Fruit fly (Drosophila melanogaster) whole organism, embryonic: Measurements from ENCODE around the gene Dok.

Experiments
- ATbp ChIP-seq: fragments of 200-800 bp; sonication (Bioruptor generic); optimal IDR thresholded peaks from 2 replicates; lab custom pipeline; 2017; ENCODE audit warnings: missing biosample characterization, mild to moderate bottlenecking, missing genetic modification characterization, missing genetic modification reagents
- Ada2b ChIP-seq: fragments of 200-800 bp; sonication (Bioruptor generic); IDR thresholded peaks from 2 replicates; pipeline ENCODE4 v1.3.6; 2022; ENCODE audit warnings: missing biosample characterization, missing genetic modification characterization
- Adf1 ChIP-seq: fragments of 200-800 bp; sonication (Bioruptor generic); IDR thresholded peaks from 2 replicates; pipeline ENCODE4 v1.3.6; 2022; ENCODE audit warnings: missing biosample characterization, missing genetic modification characterization
- Atf6 ChIP-seq: fragments of 200-800 bp; sonication (Bioruptor generic); IDR thresholded peaks from 2 replicates; pipeline ENCODE4 v1.3.6; 2022; ENCODE audit warnings: missing biosample characterization, missing genetic modification characterization
- B-H2 ChIP-seq: fragments of 200-800 bp; sonication (Bioruptor generic); optimal IDR thresholded peaks from 2 replicates; lab custom pipeline; 2018; ENCODE audit warnings: missing biosample characterization, mild to moderate bottlenecking, missing genetic modification characterization
- Bteb2 ChIP-seq: fragments of 200-800 bp; sonication (Bioruptor generic); optimal IDR thresholded peaks from 2 replicates; lab custom pipeline; 2016; ENCODE audit warnings: missing biosample characterization, missing genetic modification characterization
- CG10147 ChIP-seq: fragments of 200-800 bp; sonication (Bioruptor generic); optimal IDR thresholded peaks from 2 replicates; lab custom pipeline; 2019; ENCODE audit warnings: missing biosample characterization, mild to moderate bottlenecking, missing genetic modification characterization, moderate library complexity
- CG10321 ChIP-seq: fragments of 200-800 bp; sonication (Bioruptor generic); IDR thresholded peaks from 2 replicates; pipeline ENCODE4 v1.3.6; 2022; ENCODE audit warnings: missing biosample characterization, missing genetic modification characterization
- CG10979 ChIP-seq: fragments of 200-800 bp; sonication (Bioruptor generic); optimal IDR thresholded peaks from 2 replicates; lab custom pipeline; 2018; ENCODE audit warnings: missing biosample characterization, mild to moderate bottlenecking, missing genetic modification characterization, moderate library complexity
- CG12236 ChIP-seq: fragments of 200-800 bp; sonication (Bioruptor generic); optimal IDR thresholded peaks from 2 replicates; lab custom pipeline; 2016; ENCODE audit warnings: missing biosample characterization, missing genetic modification characterization
- CG13624 ChIP-seq: fragments of 200-800 bp; sonication (Bioruptor generic); optimal IDR thresholded peaks from 2 replicates; lab custom pipeline; 2016; ENCODE audit warnings: missing biosample characterization, missing genetic modification characterization
- CG14014 ChIP-seq: fragments of 200-800 bp; sonication (Bioruptor generic); IDR thresholded peaks from 2 replicates; pipeline ENCODE4 v1.3.6; 2022; ENCODE audit warnings: missing biosample characterization, missing genetic modification characterization
- CG14667 ChIP-seq: fragments of 200-800 bp; sonication (Bioruptor generic); IDR thresholded peaks from 2 replicates; pipeline ENCODE4 v1.3.6; 2022; ENCODE audit warnings: missing biosample characterization, missing genetic modification characterization
- CG15269 ChIP-seq: fragments of 200-800 bp; sonication (Bioruptor generic); optimal IDR thresholded peaks from 2 replicates; lab custom pipeline; 2018; ENCODE audit warnings: missing biosample characterization, mild to moderate bottlenecking, missing genetic modification characterization, moderate library complexity
- CG15479 ChIP-seq: fragments of 200-800 bp; sonication (Bioruptor generic); optimal IDR thresholded peaks from 3 replicates; lab custom pipeline; 2019; ENCODE audit warnings: missing biosample characterization, mild to moderate bottlenecking, missing genetic modification characterization, moderate library complexity
- CG1603 ChIP-seq: fragments of 200-800 bp; sonication (Bioruptor generic); optimal IDR thresholded peaks from 2 replicates; lab custom pipeline; 2019; ENCODE audit warnings: missing biosample characterization, mild to moderate bottlenecking, missing genetic modification characterization, moderate library complexity
- CG16815 ChIP-seq: fragments of 200-800 bp; sonication (Bioruptor generic); optimal IDR thresholded peaks from 3 replicates; lab custom pipeline; 2017; ENCODE audit warnings: missing biosample characterization, mild to moderate bottlenecking, missing genetic modification characterization
- CG17186 ChIP-seq: fragments of 200-800 bp; sonication (Bioruptor generic); optimal IDR thresholded peaks from 3 replicates; lab custom pipeline; 2017; ENCODE audit warnings: missing biosample characterization, missing genetic modification reagents, missing genetic modification characterization
- CG2678 ChIP-seq: fragments of 200-800 bp; sonication (Bioruptor generic); optimal IDR thresholded peaks from 3 replicates; lab custom pipeline; 2019; ENCODE audit warnings: missing biosample characterization, mild to moderate bottlenecking, missing genetic modification characterization, moderate library complexity
- CG30431 ChIP-seq: fragments of 200-800 bp; sonication (Bioruptor generic); optimal IDR thresholded peaks from 2 replicates; lab custom pipeline; 2017; ENCODE audit warnings: missing biosample characterization, missing genetic modification characterization
- CG6272 ChIP-seq: fragments of 200-800 bp; sonication (Bioruptor generic); IDR thresholded peaks from 2 replicates; pipeline ENCODE4 v1.3.6; 2022; ENCODE audit warnings: missing biosample characterization, missing genetic modification characterization
- CG7786 ChIP-seq: fragments of 200-800 bp; sonication (Bioruptor generic); optimal IDR thresholded peaks from 2 replicates; lab custom pipeline; 2016; ENCODE audit warnings: missing biosample characterization, missing genetic modification characterization
- CG8281 ChIP-seq: fragments of 200-800 bp; sonication (Bioruptor generic); optimal IDR thresholded peaks from 2 replicates; lab custom pipeline; 2018; ENCODE audit warnings: missing biosample characterization, mild to moderate bottlenecking, missing genetic modification characterization, moderate library complexity
- CHES-1-like ChIP-seq: fragments of 200-800 bp; sonication (Bioruptor generic); optimal IDR thresholded peaks from 2 replicates; lab custom pipeline; 2016; ENCODE audit warnings: missing biosample characterization, missing genetic modification characterization
- Dip3 ChIP-seq: fragments of 200-800 bp; sonication (Bioruptor generic); optimal IDR thresholded peaks from 3 replicates; lab custom pipeline; 2016; ENCODE audit warnings: missing biosample characterization, missing genetic modification characterization
- Dll ChIP-seq: fragments of 200-800 bp; sonication (Bioruptor generic); IDR thresholded peaks from 4 replicates; pipeline ENCODE4 v1.3.6; 2022; ENCODE audit warnings: missing biosample characterization, missing genetic modification characterization; ENCODE audit not compliant: partially characterized antibody
- Dp ChIP-seq: fragments of 200-800 bp; sonication (Bioruptor generic); optimal IDR thresholded peaks from 2 replicates; lab custom pipeline; 2018; ENCODE audit warnings: missing biosample characterization, mild to moderate bottlenecking, missing genetic modification characterization, moderate library complexity
- E2f2 ChIP-seq: fragments of 200-800 bp; sonication (Bioruptor generic); IDR thresholded peaks from 2 replicates; pipeline ENCODE4 v1.3.6; 2022; ENCODE audit warnings: missing biosample characterization, missing genetic modification characterization
- GATAe ChIP-seq: fragments of 200-800 bp; sonication (Bioruptor generic); conservative IDR thresholded peaks from 2 replicates; pipeline ENCODE4 v1.3.6; 2022; ENCODE audit warnings: missing biosample characterization, missing genetic modification characterization
- H15 ChIP-seq: fragments of 200-800 bp; sonication (Bioruptor generic); IDR thresholded peaks from 3 replicates; pipeline ENCODE4 v1.3.6; 2022; ENCODE audit warnings: missing biosample characterization, missing genetic modification characterization
- Hey ChIP-seq: fragments of 200-800 bp; sonication (Bioruptor generic); optimal IDR thresholded peaks from 3 replicates; lab custom pipeline; 2018; ENCODE audit warnings: missing biosample characterization, mild to moderate bottlenecking, missing genetic modification characterization
- Hsf ChIP-seq: fragments of 200-800 bp; sonication (Bioruptor generic); optimal IDR thresholded peaks from 3 replicates; lab custom pipeline; 2016; ENCODE audit warnings: missing biosample characterization, missing genetic modification characterization
- Oli ChIP-seq: fragments of 200-800 bp; sonication (Bioruptor generic); optimal IDR thresholded peaks from 2 replicates; lab custom pipeline; 2018; ENCODE audit warnings: missing biosample characterization, mild to moderate bottlenecking, missing genetic modification characterization, moderate library complexity
- TFAM ChIP-seq: fragments of 200-800 bp; sonication (Bioruptor generic); optimal IDR thresholded peaks from 2 replicates; lab custom pipeline; 2017; ENCODE audit warnings: missing biosample characterization, missing genetic modification characterization, inconsistent platforms
- az2 ChIP-seq: fragments of 200-800 bp; sonication (Bioruptor generic); optimal IDR thresholded peaks from 3 replicates; lab custom pipeline; 2016; ENCODE audit warnings: missing biosample characterization, missing genetic modification characterization
- dpn ChIP-seq, 2 experiments: fragments of 200-800 bp; sonication (Bioruptor generic); optimal IDR thresholded peaks; 3 replicates each; lab custom pipeline; 2016; ENCODE audit warnings: missing biosample characterization in 2 of 2, missing genetic modification characterization in 2 of 2
- dysf ChIP-seq: fragments of 200-800 bp; sonication (Bioruptor generic); IDR thresholded peaks from 3 replicates; pipeline ENCODE4 v1.3.6; 2022; ENCODE audit warnings: missing biosample characterization, missing genetic modification characterization
- fd64A ChIP-seq: fragments of 200-800 bp; sonication (Bioruptor generic); optimal IDR thresholded peaks from 3 replicates; lab custom pipeline; 2018; ENCODE audit warnings: missing biosample characterization, mild to moderate bottlenecking, missing genetic modification characterization
- grau ChIP-seq: fragments of 200-800 bp; optimal IDR thresholded peaks from 3 replicates; lab custom pipeline; 2019; ENCODE audit warnings: missing biosample characterization, mild to moderate bottlenecking, missing genetic modification characterization, moderate library complexity
- ind ChIP-seq: fragments of 200-800 bp; sonication (Bioruptor generic); optimal IDR thresholded peaks from 3 replicates; lab custom pipeline; 2016; ENCODE audit warnings: missing biosample characterization, missing genetic modification characterization
- lab ChIP-seq: fragments of 200-800 bp; sonication (Bioruptor generic); optimal IDR thresholded peaks from 3 replicates; lab custom pipeline; 2017; ENCODE audit warnings: missing biosample characterization, missing genetic modification characterization, mild to moderate bottlenecking, moderate library complexity, missing genetic modification reagents
- pum ChIP-seq: fragments of 200-800 bp; sonication (Bioruptor generic); optimal IDR thresholded peaks from 2 replicates; lab custom pipeline; 2016; ENCODE audit warnings: missing biosample characterization, missing genetic modification characterization
- seq ChIP-seq: fragments of 200-800 bp; sonication (Bioruptor generic); IDR thresholded peaks from 2 replicates; pipeline ENCODE4 v1.3.6; 2022; ENCODE audit warnings: missing biosample characterization, missing genetic modification characterization
- shn ChIP-seq: fragments of 200-800 bp; sonication (Bioruptor generic); optimal IDR thresholded peaks from 3 replicates; lab custom pipeline; 2016; ENCODE audit warnings: missing biosample characterization, missing genetic modification characterization
- ttk ChIP-seq: fragments of 200-800 bp; sonication (Bioruptor generic); IDR thresholded peaks from 2 replicates; pipeline ENCODE4 v2.1.2; 2022; ENCODE audit warnings: missing biosample characterization, missing genetic modification characterization
- unc-4 ChIP-seq: fragments of 200-800 bp; sonication (Bioruptor generic); IDR thresholded peaks from 2 replicates; pipeline ENCODE4 v1.3.6; 2022; ENCODE audit warnings: missing biosample characterization, missing genetic modification characterization; ENCODE audit not compliant: partially characterized antibody
- wor ChIP-seq: fragments of 200-800 bp; sonication (Bioruptor generic); IDR thresholded peaks from 2 replicates; pipeline ENCODE4 v1.3.6; 2022; ENCODE audit warnings: missing biosample characterization, missing genetic modification characterization
- z ChIP-seq: fragments of 200-800 bp; sonication (Bioruptor generic); IDR thresholded peaks from 3 replicates; pipeline ENCODE4 v1.3.6; 2022; ENCODE audit warnings: missing biosample characterization, missing genetic modification characterization

Gene Dok

DNA sequence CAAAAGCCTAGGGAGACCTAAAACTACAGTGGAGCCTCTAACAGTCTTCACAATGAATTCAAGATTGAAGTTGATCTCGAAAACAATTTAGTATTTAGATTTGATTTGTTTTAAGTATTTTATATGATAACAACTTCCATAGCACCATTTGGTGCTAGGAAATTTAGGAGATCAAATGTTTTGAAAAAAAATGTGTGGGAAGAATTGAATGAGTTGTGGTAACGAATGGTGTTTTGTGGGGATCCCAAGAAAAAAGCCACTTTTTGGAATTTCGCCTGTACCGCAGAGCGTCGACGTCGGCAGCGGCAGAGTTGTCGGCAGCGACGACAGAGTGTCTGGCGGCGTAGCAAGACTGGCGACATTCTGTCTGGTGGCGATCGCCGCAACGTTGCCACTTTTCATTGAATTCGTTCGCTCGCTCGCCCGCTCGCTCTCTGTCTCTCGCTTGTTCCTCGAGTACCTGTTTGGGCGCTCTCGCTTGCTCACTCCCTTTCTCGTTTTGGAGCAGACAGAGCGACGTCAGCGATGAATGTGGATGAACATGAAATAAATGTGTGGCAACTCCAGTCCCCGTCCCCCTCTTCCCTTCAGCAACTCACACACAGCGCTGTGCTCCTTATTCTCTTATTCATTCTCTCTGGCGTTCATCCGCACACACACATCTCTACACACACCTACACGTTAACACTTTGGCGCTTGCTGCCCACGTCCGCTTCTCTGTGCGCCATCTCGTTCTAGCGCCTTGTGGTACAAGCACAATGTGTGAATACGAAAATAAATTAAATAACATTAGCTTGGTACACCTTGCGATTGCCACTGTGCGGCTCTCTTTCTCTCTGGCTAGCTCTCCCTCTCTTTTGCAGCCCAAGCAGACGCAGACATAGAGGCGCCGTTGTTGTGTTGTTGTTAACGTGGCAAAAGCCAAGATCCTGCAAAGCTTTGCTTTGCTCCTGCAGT, 24.3 kb upstream of the Dok start (continued):
- peak; percentile 34; the same call in 1 of the 2 replicates for TF ChIP-seq Atf6 (GFP tag; lab: Robert Waterston, UW)
- TF ChIP-seq CG14014 (GFP tag; lab: Robert Waterston, UW): peak; percentile 41; the same call in 1 of the 2 replicates
- peak; percentile 72 for TF ChIP-seq dysf (GFP tag; lab: Robert Waterston, UW)
- no peak for TF ChIP-seq TFAM
- TF ChIP-seq ttk (GFP tag; lab: Robert Waterston, UW): peak; percentile 38; the same call in 1 of the 2 replicates
- TF ChIP-seq z (GFP tag; lab: Robert Waterston, UW): 0 out of 3 replicates have a peak, but pooled peaks have one; percentile 17
- TF ChIP-seq CG14667 (GFP tag; lab: Robert Waterston, UW): no peak
- TF ChIP-seq CG16815 (GFP tag; lab: Kevin White, UChicago): peak; percentile 18
- TF ChIP-seq CG10979: peak; percentile 42
- peak; percentile 27; the same call in 1 of the 2 replicates for TF ChIP-seq E2f2 (GFP tag; lab: Robert Waterston, UW)
- TF ChIP-seq CHES-1-like (GFP tag; lab: Kevin White, UChicago): peak; percentile 8
- TF ChIP-seq CG30431 (GFP tag; lab: Kevin White, UChicago): peak; percentile 5
- TF ChIP-seq CG17186 (GFP tag; lab: Kevin White, UChicago): no peak
- TF ChIP-seq az2: peak; percentile 26
- peak; percentile 20 for TF ChIP-seq CG1603
- TF ChIP-seq CG13624 (GFP tag; lab: Kevin White, UChicago): peak; percentile 41
- TF ChIP-seq lab (GFP tag; lab: Kevin White, UChicago): peak; percentile 68
- TF ChIP-seq CG10321 (GFP tag; lab: Robert Waterston, UW): no peak
- TF ChIP-seq Dp: no peak
- TF ChIP-seq unc-4 (GFP tag; lab: Robert Waterston, UW): peak; percentile 26; the same call in 1 of the 2 replicates
- TF ChIP-seq CG10147: peak; percentile 32
- 0 out of 2 replicates have a peak, but pooled peaks have one; percentile 19 for TF ChIP-seq wor (GFP tag; lab: Robert Waterston, UW)
- TF ChIP-seq CG2678 (tag; lab: Kevin White, UChicago): peak; percentile 74
- TF ChIP-seq H15 (GFP tag; lab: Robert Waterston, UW): peak; percentile 26; the same call in 1 of the 3 replicates
- peak; percentile 74 for TF ChIP-seq CG12236
- no peak for TF ChIP-seq Dll
- peak; percentile 94 for TF ChIP-seq grau (tag; lab: Kevin White, UChicago)
- TF ChIP-seq ind (GFP tag; lab: Kevin White, UChicago): peak; percentile 61
- TF ChIP-seq CG8281: peak; percentile 7
- TF ChIP-seq shn (GFP tag; lab: Kevin White, UChicago): peak; percentile 94
- TF ChIP-seq GATAe: no peak
- TF ChIP-seq fd64A (GFP tag; lab: Kevin White, UChicago): no peak
- TF ChIP-seq Bteb2 (GFP tag; lab: Kevin White, UChicago): no peak
- TF ChIP-seq B-H2 (GFP tag; lab: Kevin White, UChicago): no peak
- peak; percentile 67 for TF ChIP-seq Oli (tag; lab: Kevin White, UChicago)
- TF ChIP-seq Adf1 (GFP tag; lab: Robert Waterston, UW): peak; percentile 87
- TF ChIP-seq ATbp (GFP tag; lab: Kevin White, UChicago): peak; percentile 12
- peak; percentile 66 for TF ChIP-seq CG15269
- TF ChIP-seq Hsf: peak; percentile 30
- TF ChIP-seq CG15479 (GFP tag; lab: Kevin White, UChicago): no peak
- peak; percentile 45; the same call in 1 of the 2 replicates for TF ChIP-seq seq (GFP tag; lab: Robert Waterston, UW)
- TF ChIP-seq CG6272 (GFP tag; lab: Robert Waterston, UW): 0 out of 2 replicates have a peak, but pooled peaks have one; percentile 7
- TF ChIP-seq CG7786: peak; percentile 38
- TF ChIP-seq Dip3 (GFP tag; lab: Kevin White, UChicago): peak; percentile 53
- TF ChIP-seq Ada2b (GFP tag; lab: Robert Waterston, UW): peak; percentile 20; the same call in 1 of the 2 replicates
- TF ChIP-seq dpn (GFP tag; optimal IDR thresholded peaks at IDR 0.05; lab: Kevin White, UChicago): peak; percentile 27 to 33
- no peak for TF ChIP-seq Hey (tag; lab: Kevin White, UChicago)
- TF ChIP-seq pum (GFP tag; lab: Kevin White, UChicago): peak; percentile 10
